Worm (Caenorhabditis elegans): ENCODE results near the gene sms-3.
A peak's percentile ranks its signal among the peaks of the same experiment; 100 is the strongest.

The sms-3 gene

DNA sequence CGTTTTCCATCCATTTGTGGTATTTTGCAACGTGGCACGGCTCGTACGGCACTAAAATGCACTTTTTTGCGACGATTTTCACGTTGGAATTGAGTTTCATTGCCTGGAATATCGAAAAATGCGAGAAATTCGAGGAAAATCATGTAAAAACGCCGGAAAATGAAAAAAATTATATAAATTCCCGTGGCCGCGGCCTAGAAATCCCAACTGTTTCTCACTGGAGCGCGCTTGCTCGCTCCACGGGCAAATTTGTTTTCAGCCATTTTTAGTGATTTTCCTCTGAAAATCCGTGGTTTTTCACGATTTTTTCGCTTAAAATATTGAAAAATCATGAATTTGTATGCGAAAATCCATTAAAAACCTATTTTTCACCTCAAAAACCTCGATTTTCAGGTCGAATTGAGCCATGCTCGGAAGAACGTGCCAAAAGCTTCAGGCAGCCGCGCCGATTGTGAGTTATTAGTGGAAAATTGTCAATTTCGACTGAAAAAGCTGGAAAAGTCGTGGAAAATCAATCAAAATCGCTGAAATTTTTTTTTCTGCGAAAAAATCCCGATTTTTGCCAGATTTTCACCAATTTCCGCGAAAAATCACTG, 60.7 kb downstream of the sms-3 start, which contains the start of the genes Y67D2.5 and cisd-3.2:
Gene Y67D2.5, minus strand, starts transcription at position 145 of the 596 bp plus-strand sequence.
Gene cisd-3.2, plus strand, starts transcription at position 394 of the 596 bp plus-strand sequence.
- TF ChIP-seq F22D6.2 (tag; optimal IDR thresholded peaks at IDR 0.05) (no peak), ceh-27 (GFP tag; optimal IDR thresholded peaks at IDR 0.05) (no peak), ceh-91 (GFP tag; IDR thresholded peaks at IDR 0.05) (0 out of 2 replicates have a peak, but pooled peaks have one; percentile 21), F23B12.7 (tag; optimal IDR thresholded peaks at IDR 0.05; ENCODE audit: insufficient read depth) (no peak), F33H1.4 (GFP tag; IDR thresholded peaks at IDR 0.05) (no peak), lsl-1 (GFP tag; optimal IDR thresholded peaks at IDR 0.05) (peak; percentile 18), mcd-1 (GFP tag; IDR thresholded peaks at IDR 0.05) (peak; percentile 91)

DNA sequence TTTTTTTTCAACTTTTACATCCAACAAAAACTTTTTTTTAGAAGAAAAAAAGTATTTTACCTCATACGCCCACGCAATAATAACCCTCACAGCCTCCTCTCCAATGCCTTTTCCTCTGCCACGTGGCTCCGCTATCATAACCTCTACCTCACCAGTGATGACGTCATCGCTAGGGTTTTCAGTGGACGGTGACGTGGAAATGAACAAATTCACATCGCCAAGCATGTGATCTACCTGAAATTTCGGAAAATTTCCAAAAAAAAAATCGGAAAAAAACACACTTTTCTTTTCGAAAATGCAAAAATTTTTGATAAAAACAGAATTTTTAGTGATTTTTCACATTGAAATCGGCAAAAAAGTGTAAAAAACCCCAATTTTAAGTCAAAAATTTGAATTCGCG, 61.6 kb downstream of the sms-3 start:
- TF ChIP-seq hrde-1 (tag; optimal IDR thresholded peaks at IDR 0.05; ENCODE audit: borderline replicate concordance) (no peak), unc-62 (GFP tag; optimal IDR thresholded peaks at IDR 0.05) (no peak), cebp-1 (GFP tag; IDR thresholded peaks at IDR 0.05) (no peak), cebp-1 (tag; optimal IDR thresholded peaks at IDR 0.05) (no peak), aptf-2 (GFP tag; conservative IDR thresholded peaks at IDR 0.05) (no peak), zfh-2 (GFP tag; conservative IDR thresholded peaks at IDR 0.05) (no peak)

DNA sequence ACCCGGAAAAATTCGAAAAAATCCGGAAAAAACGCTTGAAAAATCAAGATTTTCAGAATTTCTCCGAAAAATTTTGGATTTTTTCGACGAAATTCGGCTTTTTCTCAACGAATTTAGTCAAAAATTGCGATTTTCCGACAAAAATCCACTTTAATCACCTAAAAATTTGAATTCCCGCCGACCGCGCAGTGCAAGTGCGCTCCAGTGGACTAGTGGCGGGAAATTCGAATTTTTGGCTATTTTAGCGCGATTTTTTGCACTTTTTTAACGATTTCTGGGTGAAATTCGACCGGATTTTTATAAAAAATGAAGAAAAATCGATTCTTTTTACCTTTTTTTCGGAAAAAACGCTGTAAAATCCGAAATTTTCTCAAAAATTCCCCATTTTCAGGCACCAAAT, 66.5 kb downstream of the sms-3 start:
- peak; percentile 16 for TF ChIP-seq dpl-1 (GFP tag; optimal IDR thresholded peaks at IDR 0.05)
- TF ChIP-seq mcd-1 (GFP tag; IDR thresholded peaks at IDR 0.05) = peak; percentile 87
- TF ChIP-seq lsl-1 (GFP tag; optimal IDR thresholded peaks at IDR 0.05) = peak; percentile 61
- no peak for TF ChIP-seq mxl-1 (tag; optimal IDR thresholded peaks at IDR 0.05)
- no peak for TF ChIP-seq pbrm-1 (GFP tag; IDR thresholded peaks at IDR 0.05)
- peak; percentile 50 for TF ChIP-seq efl-1 (GFP tag; optimal IDR thresholded peaks at IDR 0.05)
- TF ChIP-seq ceh-58 (GFP tag; IDR thresholded peaks at IDR 0.05) = no peak
- TF ChIP-seq tbp1 (GFP tag; optimal IDR thresholded peaks at IDR 0.05) = peak; percentile 2
- peak; percentile 95 for TF ChIP-seq lin-54 (GFP tag; optimal IDR thresholded peaks at IDR 0.05)
- no peak for TF ChIP-seq nhr-90 (tag; optimal IDR thresholded peaks at IDR 0.05)

DNA sequence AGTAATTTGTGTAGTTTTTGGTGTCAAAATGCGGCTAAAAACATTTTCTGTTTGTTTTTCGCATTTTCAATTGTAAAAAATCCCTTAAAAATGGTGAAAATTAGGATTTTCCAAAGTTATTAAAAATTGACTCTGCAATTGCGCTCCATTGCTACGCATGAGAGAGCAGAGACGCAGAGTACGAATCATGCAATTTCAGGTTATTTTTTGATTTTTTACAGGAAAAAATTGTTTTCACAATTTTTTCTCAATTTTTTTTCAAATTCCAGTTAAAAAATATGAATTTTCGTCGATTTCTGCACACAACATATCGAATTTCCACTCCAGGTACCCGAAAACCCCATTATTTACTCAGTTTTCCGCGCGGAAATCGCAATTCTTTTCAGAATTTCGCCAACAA, 67.3 kb downstream of the sms-3 start, which contains the start of gene mtg-1:
Gene mtg-1, plus strand, starts transcription at position 160 of the 400 bp plus-strand sequence.
- TF ChIP-seq snpc-1.1 (tag; optimal IDR thresholded peaks at IDR 0.05; ENCODE audit: insufficient read depth) (peak; percentile 21), rcor-1 (GFP tag; IDR thresholded peaks at IDR 0.05) (peak; percentile 33; the same call in 1 of the 2 replicates), ekl-4 (GFP tag; IDR thresholded peaks at IDR 0.05) (0 out of 2 replicates have a peak, but pooled peaks have one; percentile 39), snpc-3.4 (tag; optimal IDR thresholded peaks at IDR 0.05) (peak; percentile 59), attf-6 (GFP tag; IDR thresholded peaks at IDR 0.05) (no peak), D2030.7 (GFP tag; IDR thresholded peaks at IDR 0.05) (peak; percentile 22; the same call in 1 of the 2 replicates), lsl-1 (GFP tag; optimal IDR thresholded peaks at IDR 0.05) (peak; percentile 10), F49E8.2 (tag; optimal IDR thresholded peaks at IDR 0.05; ENCODE audit: insufficient read depth) (peak; percentile 14), F23B12.7 (tag; optimal IDR thresholded peaks at IDR 0.05; ENCODE audit: insufficient read depth) (no peak), tbp1 (GFP tag; optimal IDR thresholded peaks at IDR 0.05) (peak; percentile 6), ztf-25 (GFP tag; IDR thresholded peaks at IDR 0.05) (no peak), efl-1 (GFP tag; optimal IDR thresholded peaks at IDR 0.05) (peak; percentile 14), mcd-1 (GFP tag; IDR thresholded peaks at IDR 0.05) (peak; percentile 90), ztf-3 (GFP tag; optimal IDR thresholded peaks at IDR 0.05) (no peak), lin-54 (GFP tag; optimal IDR thresholded peaks at IDR 0.05) (peak; percentile 48), F33H1.4 (GFP tag; IDR thresholded peaks at IDR 0.05) (peak; percentile 35; the same call in 1 of the 2 replicates), hmg-1.2 (GFP tag; IDR thresholded peaks at IDR 0.05) (peak; percentile 98), ceh-100 (GFP tag; IDR thresholded peaks at IDR 0.05) (no peak)

Data from whole organism, young adult.